Fruit fly (Drosophila melanogaster) whole organism, wandering third instar larva: ENCODE data around the gene mib1.

Experiments
- dmrt93B ChIP-seq: fragments of 200-800 bp; sonication (Bioruptor generic); optimal IDR thresholded peaks from 2 replicates; lab custom pipeline; 2018; ENCODE audit warnings: missing biosample characterization, mild to moderate bottlenecking, missing genetic modification characterization
- foxo ChIP-seq, 2 experiments: fragments of 200-800 bp; sonication (Bioruptor generic); optimal IDR thresholded peaks; 2 replicates in 1 of 2; 3 replicates in 1 of 2; lab custom pipeline; 2016 to 2017; ENCODE audit warnings: missing biosample characterization in 2 of 2, missing genetic modification characterization in 2 of 2
- pan ChIP-seq: fragments of >200 bp; optimal IDR thresholded peaks from 2 replicates; lab custom pipeline; 2017

- TF ChIP-seq foxo (GFP tag; optimal IDR thresholded peaks at IDR 0.05; lab: Kevin White, UChicago) (no peak), pan (lab: Kevin White, UChicago) (no peak), dmrt93B (GFP tag; lab: Kevin White, UChicago) (no peak)
Measured at dm6 chr3L:16013198-16013982, 1.8 kb upstream of the mib1 start.
